Worm (Caenorhabditis elegans): Measurements from ENCODE around the gene msh-5.

Gene msh-5

DNA sequence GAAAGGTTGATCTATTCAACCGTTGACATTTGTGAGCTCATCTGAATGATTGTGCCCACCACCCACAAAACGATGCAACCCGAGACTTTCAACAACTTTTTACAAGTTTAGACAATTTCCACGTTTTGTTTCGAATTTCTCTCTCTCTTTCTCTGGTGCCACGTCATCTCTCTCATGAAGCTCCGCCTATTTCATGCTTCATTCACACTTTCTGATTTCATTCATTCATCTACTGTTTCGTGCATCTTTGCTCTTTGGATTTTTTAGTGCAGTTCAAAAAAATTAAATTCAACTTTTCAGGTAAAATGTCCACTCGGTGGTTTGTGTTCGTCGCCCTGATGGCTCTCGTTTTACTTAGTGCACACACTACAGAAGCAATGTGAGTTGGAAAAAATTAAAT lies 5.8 kb upstream of the msh-5 start, which contains the start of gene nlp-79:
TSS of gene nlp-79 (plus strand) at position 301 of the 400 bp plus-strand sequence.
- TF ChIP-seq snpc-4 (tag; optimal IDR thresholded peaks at IDR 0.05) (no peak), nhr-21 (tag; optimal IDR thresholded peaks at IDR 0.05) (no peak), ceh-82 (tag; optimal IDR thresholded peaks at IDR 0.05) (no peak), elt-1 (tag; optimal IDR thresholded peaks at IDR 0.05) (no peak), crh-2 (tag; optimal IDR thresholded peaks at IDR 0.05) (no peak), aly-2 (tag; optimal IDR thresholded peaks at IDR 0.05) (no peak), mbf-1 (tag; optimal IDR thresholded peaks at IDR 0.05) (no peak), skn-1 (tag; optimal IDR thresholded peaks at IDR 0.05) (no peak), nhr-237 (tag; optimal IDR thresholded peaks at IDR 0.05) (no peak), nhr-25 (tag; optimal IDR thresholded peaks at IDR 0.05) (no peak), mab-5 (tag; optimal IDR thresholded peaks at IDR 0.05) (no peak), nhr-10 (tag; optimal IDR thresholded peaks at IDR 0.05) (no peak), lin-11 (tag; optimal IDR thresholded peaks at IDR 0.05) (no peak), Y55F3AM.14 (GFP tag; optimal IDR thresholded peaks at IDR 0.05) (no peak), ceh-16 (tag; optimal IDR thresholded peaks at IDR 0.05) (no peak), lsy-2 (tag; optimal IDR thresholded peaks at IDR 0.05) (no peak), fos-1 (tag; optimal IDR thresholded peaks at IDR 0.05) (no peak)

DNA sequence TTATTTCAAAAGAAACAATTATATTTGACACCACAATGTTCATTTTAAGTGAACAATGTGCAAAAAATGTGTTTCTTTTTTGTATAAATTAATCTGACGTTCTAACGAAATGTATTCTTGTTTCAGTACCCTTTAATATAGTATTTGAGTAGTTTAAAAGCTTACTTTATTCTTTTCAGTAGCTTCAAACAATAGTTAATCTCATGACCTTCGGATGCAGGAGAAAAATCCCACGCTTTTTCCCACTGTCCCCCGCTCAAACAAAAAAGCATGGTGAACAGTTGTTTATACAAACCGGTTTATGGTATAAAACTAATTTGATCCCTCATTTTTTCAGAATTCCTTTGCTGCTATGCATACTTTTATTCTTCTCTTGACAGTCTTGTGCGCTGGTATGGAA lies 10.1 kb downstream of the msh-5 start, which contains the start of gene scl-14:
TSS of gene scl-14 (plus strand) at position 301 of the 400 bp plus-strand sequence.
- no peak for TF ChIP-seq sma-3 (GFP tag; optimal IDR thresholded peaks at IDR 0.05)
- TF ChIP-seq zag-1 (tag; optimal IDR thresholded peaks at IDR 0.05), result no peak
- no peak for TF ChIP-seq nhr-129 (tag; optimal IDR thresholded peaks at IDR 0.05)
- TF ChIP-seq lin-39 (tag; optimal IDR thresholded peaks at IDR 0.05), result no peak
- no peak for TF ChIP-seq egl-27 (tag; optimal IDR thresholded peaks at IDR 0.05)
- TF ChIP-seq C34F6.9 (tag; optimal IDR thresholded peaks at IDR 0.05), result no peak
- TF ChIP-seq mdl-1 (tag; optimal IDR thresholded peaks at IDR 0.05), result no peak
- no peak for TF ChIP-seq unc-39 (tag; optimal IDR thresholded peaks at IDR 0.05)
- TF ChIP-seq ceh-16 (tag; optimal IDR thresholded peaks at IDR 0.05), result no peak
- TF ChIP-seq dmd-4 (tag; optimal IDR thresholded peaks at IDR 0.05), result no peak
- no peak for TF ChIP-seq elt-1 (tag; optimal IDR thresholded peaks at IDR 0.05)
- no peak for TF ChIP-seq lin-13 (GFP tag; optimal IDR thresholded peaks at IDR 0.05)
- no peak for TF ChIP-seq nhr-6 (tag; optimal IDR thresholded peaks at IDR 0.05)
- TF ChIP-seq skn-1 (tag; optimal IDR thresholded peaks at IDR 0.05), result no peak
- no peak for TF ChIP-seq nhr-23 (tag; optimal IDR thresholded peaks at IDR 0.05)
- no peak for TF ChIP-seq snpc-4 (tag; optimal IDR thresholded peaks at IDR 0.05)
- no peak for TF ChIP-seq lin-11 (tag; optimal IDR thresholded peaks at IDR 0.05)
- no peak for TF ChIP-seq aly-2 (tag; optimal IDR thresholded peaks at IDR 0.05)
- TF ChIP-seq F13H6.1 (tag; optimal IDR thresholded peaks at IDR 0.05), result no peak
- TF ChIP-seq crh-2 (tag; optimal IDR thresholded peaks at IDR 0.05), result no peak

DNA sequence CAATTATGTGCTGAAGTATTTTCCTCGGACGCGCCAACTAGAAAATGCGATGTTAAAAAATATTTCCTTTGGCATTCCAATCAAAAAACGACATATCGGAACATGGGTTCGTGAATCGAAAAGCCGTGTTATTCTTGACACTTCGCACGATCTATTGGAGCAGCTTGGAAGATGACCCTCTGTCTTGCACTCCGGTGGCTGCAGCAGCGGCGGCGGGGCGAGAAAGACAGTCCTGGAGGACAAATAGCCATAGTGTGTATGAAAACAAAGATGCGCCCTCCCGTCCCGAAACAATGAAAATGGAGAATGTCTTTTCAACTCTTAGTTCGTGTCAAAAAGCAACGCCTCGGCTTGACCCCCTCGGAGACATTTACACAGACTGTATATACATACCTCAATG lies 12.5 kb downstream of the msh-5 start:
- TF ChIP-seq nhr-237 (tag; optimal IDR thresholded peaks at IDR 0.05) (no peak), ztf-1 (GFP tag; conservative IDR thresholded peaks at IDR 0.05) (no peak), unc-55 (GFP tag; optimal IDR thresholded peaks at IDR 0.05) (no peak), peb-1 (tag; optimal IDR thresholded peaks at IDR 0.05) (no peak), alr-1 (tag; optimal IDR thresholded peaks at IDR 0.05) (no peak), nhr-129 (tag; optimal IDR thresholded peaks at IDR 0.05) (no peak), sma-3 (GFP tag; optimal IDR thresholded peaks at IDR 0.05) (no peak), sem-4 (tag; optimal IDR thresholded peaks at IDR 0.05) (no peak), lsy-2 (tag; optimal IDR thresholded peaks at IDR 0.05) (no peak), unc-39 (tag; optimal IDR thresholded peaks at IDR 0.05) (no peak), lin-13 (GFP tag; optimal IDR thresholded peaks at IDR 0.05) (no peak), lin-39 (tag; optimal IDR thresholded peaks at IDR 0.05) (no peak), nhr-6 (tag; optimal IDR thresholded peaks at IDR 0.05) (no peak), ceh-16 (tag; optimal IDR thresholded peaks at IDR 0.05) (no peak)

DNA sequence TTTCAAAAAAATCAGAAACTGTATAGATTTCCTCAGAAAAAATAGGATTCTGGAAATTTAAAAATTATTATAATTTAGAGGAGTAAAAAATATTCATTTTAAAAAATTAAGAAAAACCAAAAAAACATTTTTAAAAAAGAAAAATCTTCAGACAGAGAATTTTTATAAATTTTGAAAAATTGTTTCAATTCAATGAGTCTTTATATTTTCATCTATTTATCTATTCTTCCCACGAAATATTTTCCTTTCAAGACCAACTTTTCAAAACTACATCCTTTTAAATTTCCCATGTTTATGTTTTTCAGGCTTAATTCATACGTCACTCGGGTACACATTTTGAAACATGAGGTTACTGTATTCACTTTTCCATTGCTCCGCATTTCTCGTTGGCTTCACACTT lies 15.2 kb downstream of the msh-5 start, which contains the start of gene nas-14:
TSS of gene nas-14 (plus strand) at position 301 of the 400 bp plus-strand sequence.
- TF ChIP-seq alr-1 (tag; optimal IDR thresholded peaks at IDR 0.05) (no peak), nhr-237 (tag; optimal IDR thresholded peaks at IDR 0.05) (no peak), zag-1 (tag; optimal IDR thresholded peaks at IDR 0.05) (no peak), ZK546.5 (tag; optimal IDR thresholded peaks at IDR 0.05) (no peak), Y55F3AM.14 (GFP tag; optimal IDR thresholded peaks at IDR 0.05) (no peak), peb-1 (tag; optimal IDR thresholded peaks at IDR 0.05) (no peak), snpc-4 (tag; optimal IDR thresholded peaks at IDR 0.05) (no peak), gmeb-1 (tag; optimal IDR thresholded peaks at IDR 0.05) (no peak), sma-9 (GFP tag; optimal IDR thresholded peaks at IDR 0.05) (no peak), sma-9 (tag; optimal IDR thresholded peaks at IDR 0.05) (no peak), sma-3 (GFP tag; optimal IDR thresholded peaks at IDR 0.05) (no peak), nhr-77 (tag; optimal IDR thresholded peaks at IDR 0.05) (no peak), mbf-1 (tag; optimal IDR thresholded peaks at IDR 0.05) (no peak)
